Worm (Caenorhabditis elegans): Measurements from ENCODE around the gene C44B9.2.

DNA sequence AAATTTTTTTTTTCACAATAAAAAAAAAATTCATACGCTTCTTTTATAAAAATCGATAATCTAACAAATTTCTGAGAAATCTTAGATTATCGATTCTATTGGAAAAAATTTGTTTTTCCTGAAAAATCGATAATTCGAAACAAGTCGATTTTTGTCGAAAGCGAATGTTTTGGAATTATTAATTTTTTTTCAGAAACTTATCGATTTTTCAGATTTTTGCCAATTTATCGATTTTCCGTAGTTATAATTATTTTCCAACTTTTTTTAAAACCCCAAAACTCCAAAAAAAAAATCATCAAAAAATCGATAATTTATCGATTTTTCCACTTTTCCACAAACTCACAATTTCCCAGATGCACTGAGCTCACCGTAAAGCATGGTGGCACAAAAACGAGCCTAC, 13.9 kb upstream of the C44B9.2 start:
- TF ChIP-seq nhr-12 (tag; optimal IDR thresholded peaks at IDR 0.05) (no peak), ham-2 (GFP tag; optimal IDR thresholded peaks at IDR 0.05) (no peak), mab-5 (tag; optimal IDR thresholded peaks at IDR 0.05) (no peak)
